Fruit fly (Drosophila melanogaster): ENCODE data around the gene SAK.

Gene SAK

DNA sequence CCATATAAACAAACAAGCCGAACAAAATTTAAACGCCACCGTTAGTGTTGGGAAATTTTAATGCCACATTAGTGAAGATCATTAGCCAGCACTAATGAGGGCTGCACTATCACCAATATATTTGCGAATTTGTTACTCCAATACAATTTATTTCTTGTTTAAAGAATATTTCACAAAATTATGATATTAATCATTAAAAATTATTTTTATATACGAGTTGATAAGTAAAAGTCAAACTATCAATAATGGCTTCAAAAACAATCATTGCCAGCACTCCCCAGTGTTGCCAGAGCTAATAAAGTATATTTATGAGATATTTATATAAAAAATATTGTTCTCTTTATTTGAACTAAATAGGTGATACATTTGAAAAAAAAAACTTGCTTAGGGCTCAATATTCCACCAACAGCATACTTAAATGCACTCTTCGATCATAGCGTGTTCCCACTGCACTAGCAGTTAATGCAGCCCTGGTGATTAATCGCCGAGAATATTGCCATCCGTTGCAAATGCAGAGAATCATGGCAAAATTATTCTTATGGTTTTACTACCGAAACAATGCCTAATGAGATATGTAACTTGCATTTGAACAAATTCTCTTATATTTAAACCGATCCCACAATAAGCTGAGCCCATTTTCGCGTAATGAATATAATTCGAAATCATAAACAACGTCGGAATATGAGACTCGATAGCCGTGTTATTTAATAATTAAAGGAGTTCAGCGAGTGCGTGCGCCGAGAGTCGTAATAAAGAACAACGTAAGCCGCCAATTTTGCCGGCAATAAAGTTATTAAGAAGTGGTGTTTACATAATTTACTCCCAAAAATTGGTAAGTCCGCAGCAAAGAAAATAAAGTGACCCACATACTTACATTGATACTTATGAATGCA lies at the start of gene SAK, which contains the start of gene Cdk12 (continued):
- TF ChIP-seq CG8281 (tag; optimal IDR thresholded peaks at IDR 0.05) (peak; percentile 52), CG6791 (GFP tag; IDR thresholded peaks at IDR 0.05; ENCODE audit: partially characterized antibody) (peak; percentile 39; the same call in 1 of the 3 replicates), NC2α (GFP tag; optimal IDR thresholded peaks at IDR 0.05) (no peak), CG15073 (GFP tag; optimal IDR thresholded peaks at IDR 0.05) (peak; percentile 59), CG11093 (GFP tag; IDR thresholded peaks at IDR 0.05) (peak; percentile 74; the same call in 2 of the 3 replicates), CG14667 (GFP tag; IDR thresholded peaks at IDR 0.05) (peak; percentile 80), scrt (GFP tag; optimal IDR thresholded peaks at IDR 0.05) (peak; percentile 71), fd96Cb (tag; optimal IDR thresholded peaks at IDR 0.05) (peak; percentile 76), chm (GFP tag; IDR thresholded peaks at IDR 0.05) (peak; percentile 28), HmgD (GFP tag; optimal IDR thresholded peaks at IDR 0.05) (no peak), CG32532 (GFP tag; IDR thresholded peaks at IDR 0.05) (peak; percentile 87), Dad (GFP tag; optimal IDR thresholded peaks at IDR 0.05) (peak; percentile 48), insv (GFP tag; optimal IDR thresholded peaks at IDR 0.05) (peak in 1 of 2 experiments; percentile 71), E2f1 (GFP tag; IDR thresholded peaks at IDR 0.05) (peak; percentile 82), CG15011 (GFP tag; optimal IDR thresholded peaks at IDR 0.05) (peak; percentile 68), Dp (GFP tag; optimal IDR thresholded peaks at IDR 0.05) (peak; percentile 74), CG3726 (GFP tag; IDR thresholded peaks at IDR 0.05) (peak; percentile 73; the same call in 2 of the 3 replicates), dm (GFP tag; optimal IDR thresholded peaks at IDR 0.05) (peak; percentile 68), CG13287 (GFP tag; IDR thresholded peaks at IDR 0.05; ENCODE audit: partially characterized antibody) (peak; percentile 59), dati (GFP tag; IDR thresholded peaks at IDR 0.05) (peak; percentile 45; the same call in 1 of the 2 replicates), CG14014 (GFP tag; IDR thresholded peaks at IDR 0.05) (peak; percentile 75), pros (GFP tag; optimal IDR thresholded peaks at IDR 0.05) (no peak), gcm2 (GFP tag; optimal IDR thresholded peaks at IDR 0.05) (no peak), CG7786 (GFP tag; optimal IDR thresholded peaks at IDR 0.05) (peak; percentile 65), Dip2 (GFP tag; IDR thresholded peaks at IDR 0.05) (no peak; the same call in 1 of the 2 replicates), Kr (GFP tag; optimal IDR thresholded peaks at IDR 0.05) (no peak), fru (optimal IDR thresholded peaks at IDR 0.05) (no peak), cad (GFP tag; optimal IDR thresholded peaks at IDR 0.05) (no peak), CG9727 (GFP tag; optimal IDR thresholded peaks at IDR 0.05) (peak; percentile 90), CG11560 (tag; IDR thresholded peaks at IDR 0.05) (peak; percentile 61; the same call in 2 of the 3 replicates), seq (GFP tag; IDR thresholded peaks at IDR 0.05) (peak; percentile 64), stwl (tag; optimal IDR thresholded peaks at IDR 0.05) (peak; percentile 93), Stat92E (GFP tag; optimal IDR thresholded peaks at IDR 0.05) (peak in 1 of 3 experiments; percentile 2), CG1647 (GFP tag; optimal IDR thresholded peaks at IDR 0.05) (peak; percentile 30), CG1233 (GFP tag; optimal IDR thresholded peaks at IDR 0.05) (peak; percentile 83), sug (tag; optimal IDR thresholded peaks at IDR 0.05) (peak; percentile 87), CG13424 (tag; optimal IDR thresholded peaks at IDR 0.05) (peak; percentile 90), CG14860 (GFP tag; IDR thresholded peaks at IDR 0.05; ENCODE audit: partially characterized antibody) (0 out of 3 replicates have a peak, but pooled peaks have one; percentile 38), pum (GFP tag; optimal IDR thresholded peaks at IDR 0.05) (peak; percentile 60), gce (GFP tag; IDR thresholded peaks at IDR 0.05) (0 out of 3 replicates have a peak, but pooled peaks have one; percentile 30), Gsc (GFP tag; IDR thresholded peaks at IDR 0.05) (no peak; the same call in 1 of the 2 replicates), CG12659 (GFP tag; optimal IDR thresholded peaks at IDR 0.05) (peak; percentile 91), tup (GFP tag; optimal IDR thresholded peaks at IDR 0.05) (peak; percentile 77), grn (GFP tag; optimal IDR thresholded peaks at IDR 0.05) (no peak), sd (tag; optimal IDR thresholded peaks at IDR 0.05) (peak; percentile 43), CG7372 (GFP tag; IDR thresholded peaks at IDR 0.05) (peak; percentile 74), Hsf (GFP tag; optimal IDR thresholded peaks at IDR 0.05) (peak; percentile 71), CG4424 (GFP tag; optimal IDR thresholded peaks at IDR 0.05) (peak; percentile 85)

All from whole organism, embryonic.